Worm (Caenorhabditis elegans): ENCODE results near the gene R11.3.

Gene R11.3

ce11 chrX:16209660-16210059 is 10.6 kb upstream of the R11.3 start (continued):
- TF ChIP-seq elt-2 (tag; optimal IDR thresholded peaks at IDR 0.05) = peak; percentile 54
- TF ChIP-seq pax-3 (tag; optimal IDR thresholded peaks at IDR 0.05) = peak; percentile 78
- TF ChIP-seq grh-1 (GFP tag; IDR thresholded peaks at IDR 0.05) = peak; percentile 79
- TF ChIP-seq ceh-8 (GFP tag; optimal IDR thresholded peaks at IDR 0.05) = peak; percentile 93
- TF ChIP-seq aha-1 (tag; optimal IDR thresholded peaks at IDR 0.05) = no peak
- peak; percentile 67 for TF ChIP-seq lir-3 (tag; optimal IDR thresholded peaks at IDR 0.05; ENCODE audit: poor library complexity)
- peak in 2 of 3 experiments; percentile 32 for TF ChIP-seq dpl-1 (GFP tag; optimal IDR thresholded peaks at IDR 0.05)
- TF ChIP-seq fkh-10 (GFP tag; optimal IDR thresholded peaks at IDR 0.05) = peak; percentile 83
- no peak for TF ChIP-seq C34B4.2 (tag; optimal IDR thresholded peaks at IDR 0.05)
- TF ChIP-seq snu-23 (GFP tag; optimal IDR thresholded peaks at IDR 0.05) = peak; percentile 93
- peak; percentile 85 for TF ChIP-seq nhr-85 (tag)
- no peak for TF ChIP-seq ama-1 (optimal IDR thresholded peaks at IDR 0.05)
- peak; percentile 55 for TF ChIP-seq efl-3 (GFP tag; optimal IDR thresholded peaks at IDR 0.05)
- peak; percentile 82 for TF ChIP-seq swsn-7 (tag; optimal IDR thresholded peaks at IDR 0.05)
- TF ChIP-seq nhr-71 (tag; optimal IDR thresholded peaks at IDR 0.05) = peak; percentile 85
- peak; percentile 2 for TF ChIP-seq nhr-237 (tag; optimal IDR thresholded peaks at IDR 0.05)
- peak; percentile 70 for TF ChIP-seq zip-4 (GFP tag; optimal IDR thresholded peaks at IDR 0.05)
- TF ChIP-seq efl-1 (optimal IDR thresholded peaks at IDR 0.05) = peak; percentile 44 to 51
- peak in 1 of 2 experiments; percentile 94 for TF ChIP-seq efl-1 (GFP tag; optimal IDR thresholded peaks at IDR 0.05 in 1 of 2)
- no peak for TF ChIP-seq unc-98 (GFP tag; IDR thresholded peaks at IDR 0.05)
- TF ChIP-seq nhr-28 (tag; optimal IDR thresholded peaks at IDR 0.05) = no peak
- no peak for TF ChIP-seq nhr-76 (tag; optimal IDR thresholded peaks at IDR 0.05)
- peak; percentile 9 for TF ChIP-seq blmp-1 (tag; optimal IDR thresholded peaks at IDR 0.05)
- no peak for TF ChIP-seq nhr-12 (tag; optimal IDR thresholded peaks at IDR 0.05)
- no peak for TF ChIP-seq unc-30 (tag; optimal IDR thresholded peaks at IDR 0.05)
- peak; percentile 75 for TF ChIP-seq ceh-88 (GFP tag; IDR thresholded peaks at IDR 0.05)
- TF ChIP-seq aly-2 (tag; optimal IDR thresholded peaks at IDR 0.05) = no peak
- TF ChIP-seq alr-1 (tag; optimal IDR thresholded peaks at IDR 0.05; ENCODE audit: borderline replicate concordance) = no peak
- TF ChIP-seq nhr-84 (tag; optimal IDR thresholded peaks at IDR 0.05) = no peak
- TF ChIP-seq mep-1 (tag; optimal IDR thresholded peaks at IDR 0.05) = peak; percentile 93
- TF ChIP-seq elt-3 (tag; optimal IDR thresholded peaks at IDR 0.05) = peak in 2 of 6 experiments; percentile 31 to 72
- peak; percentile 83 for TF ChIP-seq nhr-20 (tag; optimal IDR thresholded peaks at IDR 0.05)

- TF ChIP-seq unc-86 (tag; optimal IDR thresholded peaks at IDR 0.05) = no peak
Observed at ce11 chrX:16209122-16209521, 10.1 kb upstream of the R11.3 start.

ce11 chrX:16208667-16209066 is 9.6 kb upstream of the R11.3 start:
- TF ChIP-seq nhr-71 (tag; optimal IDR thresholded peaks at IDR 0.05) (no peak), efl-3 (GFP tag; optimal IDR thresholded peaks at IDR 0.05) (no peak), nhr-11 (tag; optimal IDR thresholded peaks at IDR 0.05) (no peak), F16B12.6 (tag; optimal IDR thresholded peaks at IDR 0.05) (no peak), fkh-4 (tag; optimal IDR thresholded peaks at IDR 0.05; ENCODE audit: borderline replicate concordance) (no peak), ets-5 (GFP tag; IDR thresholded peaks at IDR 0.05) (no peak)

ce11 chrX:16208123-16208522 is 9.1 kb upstream of the R11.3 start:
- TF ChIP-seq ceh-90 (tag; optimal IDR thresholded peaks at IDR 0.05) (no peak), lir-3 (tag; optimal IDR thresholded peaks at IDR 0.05; ENCODE audit: poor library complexity) (no peak), elt-3 (tag; optimal IDR thresholded peaks at IDR 0.05) (no peak), nhr-20 (tag; optimal IDR thresholded peaks at IDR 0.05) (no peak), efl-1 (optimal IDR thresholded peaks at IDR 0.05) (no peak), efl-1 (GFP tag; optimal IDR thresholded peaks at IDR 0.05 in 1 of 2) (no peak), fkh-8 (tag; optimal IDR thresholded peaks at IDR 0.05) (no peak), irx-1 (tag; optimal IDR thresholded peaks at IDR 0.05) (no peak), elt-2 (tag; optimal IDR thresholded peaks at IDR 0.05) (no peak), lsy-2 (tag; optimal IDR thresholded peaks at IDR 0.05) (no peak), hpl-2 (GFP tag; optimal IDR thresholded peaks at IDR 0.05) (no peak), lin-35 (GFP tag; optimal IDR thresholded peaks at IDR 0.05) (no peak)

All from whole organism, L1 larva.